Fruit fly (Drosophila melanogaster): ENCODE results near the gene RhoL.

Gene RhoL

DNA sequence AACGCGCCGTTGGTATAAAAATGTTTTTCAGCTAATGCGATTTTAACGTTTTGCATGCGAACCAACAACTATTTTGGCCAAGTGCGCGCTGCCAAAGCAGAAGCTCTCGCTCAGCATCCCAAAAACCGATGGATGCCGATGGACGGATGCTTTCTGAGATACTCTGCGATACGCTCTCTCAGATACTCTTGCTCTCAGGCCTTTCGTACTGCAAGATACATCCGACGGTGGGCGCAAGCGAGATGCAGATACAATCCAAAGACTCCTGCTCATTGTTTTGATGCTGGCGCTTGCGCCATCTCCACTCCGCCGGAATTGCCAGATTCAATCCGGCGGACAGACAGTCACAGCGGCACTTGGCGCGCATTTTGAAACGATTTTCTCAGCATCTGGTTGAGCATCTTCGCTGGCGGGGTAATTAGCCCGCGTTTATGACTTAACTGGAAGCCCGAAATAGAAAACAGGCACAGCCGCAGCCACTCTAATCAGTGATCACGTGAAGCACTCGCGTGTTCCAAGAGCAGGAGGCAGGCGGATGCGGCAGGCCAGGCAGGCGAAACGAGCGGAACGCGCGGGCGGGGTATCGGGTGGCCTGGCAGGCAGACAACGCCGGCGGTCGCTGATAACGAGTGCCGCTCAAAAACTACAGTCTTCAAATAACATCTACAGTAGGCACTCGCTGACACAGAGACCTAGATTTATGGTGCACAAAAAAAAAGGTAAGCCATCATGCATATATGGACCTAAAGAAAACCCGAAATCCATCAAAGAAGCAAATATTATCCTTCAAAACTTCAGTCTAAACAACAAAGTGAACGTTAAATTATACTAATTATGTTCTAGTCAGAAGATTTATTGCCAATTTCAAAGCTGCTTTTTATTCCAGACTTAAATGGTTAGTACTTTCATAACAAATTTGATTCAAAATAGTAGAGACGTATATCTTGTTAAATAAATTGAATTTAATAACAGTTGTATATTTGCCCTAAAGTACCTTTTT lies 8.5 kb downstream of the RhoL start, which contains the start of gene CG16779 (continued):
- TF ChIP-seq Kr (GFP tag; optimal IDR thresholded peaks at IDR 0.05): no peak
- no peak for TF ChIP-seq CG16813 (GFP tag; IDR thresholded peaks at IDR 0.05; ENCODE audit: partially characterized antibody)
- TF ChIP-seq odd (GFP tag; optimal IDR thresholded peaks at IDR 0.05): peak; percentile 11
- no peak for TF ChIP-seq sim (GFP tag; IDR thresholded peaks at IDR 0.05)
- no peak for TF ChIP-seq Spps (tag; optimal IDR thresholded peaks at IDR 0.05)
- TF ChIP-seq lmd (GFP tag; IDR thresholded peaks at IDR 0.05): peak; percentile 33; the same call in 1 of the 2 replicates
- peak; percentile 62 to 63 for TF ChIP-seq Trl (optimal IDR thresholded peaks at IDR 0.05)
- TF ChIP-seq Trl (GFP tag; optimal IDR thresholded peaks at IDR 0.05): no peak
- no peak for TF ChIP-seq z (GFP tag; IDR thresholded peaks at IDR 0.05)
- no peak for TF ChIP-seq CG10147 (GFP tag; optimal IDR thresholded peaks at IDR 0.05)
- TF ChIP-seq Sin3A (optimal IDR thresholded peaks at IDR 0.05): no peak
- TF ChIP-seq CG5953 (GFP tag; IDR thresholded peaks at IDR 0.05): 0 out of 2 replicates have a peak, but pooled peaks have one; percentile 14
- TF ChIP-seq Adf1 (GFP tag; IDR thresholded peaks at IDR 0.05): no peak
- TF ChIP-seq Lim3 (GFP tag; IDR thresholded peaks at IDR 0.05): no peak
- TF ChIP-seq CG4360 (GFP tag; IDR thresholded peaks at IDR 0.05): no peak
- no peak for TF ChIP-seq tna (GFP tag; IDR thresholded peaks at IDR 0.05; ENCODE audit: partially characterized antibody)
- no peak for TF ChIP-seq CG14860 (GFP tag; IDR thresholded peaks at IDR 0.05; ENCODE audit: partially characterized antibody)
- no peak for TF ChIP-seq br (optimal IDR thresholded peaks at IDR 0.05)
- TF ChIP-seq CG17612 (GFP tag; IDR thresholded peaks at IDR 0.05): no peak
- TF ChIP-seq fd96Cb (tag; optimal IDR thresholded peaks at IDR 0.05): peak; percentile 28
- TF ChIP-seq CG12942 (GFP tag; optimal IDR thresholded peaks at IDR 0.05): no peak
- no peak for TF ChIP-seq Vsx1 (GFP tag; optimal IDR thresholded peaks at IDR 0.05)
- TF ChIP-seq CG10462 (GFP tag; optimal IDR thresholded peaks at IDR 0.05): no peak
- peak in 1 of 2 experiments; percentile 44 for TF ChIP-seq Pdp1 (GFP tag; optimal IDR thresholded peaks at IDR 0.05)
- TF ChIP-seq CG14014 (GFP tag; IDR thresholded peaks at IDR 0.05): no peak
- TF ChIP-seq bab2 (GFP tag; optimal IDR thresholded peaks at IDR 0.05): peak; percentile 24
- peak; percentile 59 for TF ChIP-seq CG30403 (GFP tag; optimal IDR thresholded peaks at IDR 0.05)
- no peak for TF ChIP-seq CG31388 (GFP tag; optimal IDR thresholded peaks at IDR 0.05)
- TF ChIP-seq Optix (GFP tag; IDR thresholded peaks at IDR 0.05): no peak
- no peak for TF ChIP-seq YL-1 (GFP tag; optimal IDR thresholded peaks at IDR 0.05)
- no peak for TF ChIP-seq CG6175 (GFP tag; IDR thresholded peaks at IDR 0.05)
- no peak for TF ChIP-seq Aef1 (GFP tag; IDR thresholded peaks at IDR 0.05)
- peak; percentile 4 for TF ChIP-seq Abd-B (GFP tag; optimal IDR thresholded peaks at IDR 0.05)
- no peak for TF ChIP-seq Tbp (GFP tag; optimal IDR thresholded peaks at IDR 0.05)
- no peak for TF ChIP-seq stwl (tag; optimal IDR thresholded peaks at IDR 0.05)
- TF ChIP-seq CG32532 (GFP tag; IDR thresholded peaks at IDR 0.05): no peak
- TF ChIP-seq CG1233 (GFP tag; optimal IDR thresholded peaks at IDR 0.05): peak; percentile 21
- TF ChIP-seq CG3281 (GFP tag; optimal IDR thresholded peaks at IDR 0.05): peak; percentile 35
- no peak for TF ChIP-seq Hey (tag; optimal IDR thresholded peaks at IDR 0.05)
- TF ChIP-seq CG42726 (GFP tag; IDR thresholded peaks at IDR 0.05; ENCODE audit: partially characterized antibody): no peak
- TF ChIP-seq Rx (GFP tag; IDR thresholded peaks at IDR 0.05): no peak
- TF ChIP-seq CG6272 (GFP tag; IDR thresholded peaks at IDR 0.05): no peak
- no peak for TF ChIP-seq maf-S (GFP tag; optimal IDR thresholded peaks at IDR 0.05)
- no peak for TF ChIP-seq MESR4 (GFP tag; optimal IDR thresholded peaks at IDR 0.05)
- TF ChIP-seq CG30020 (tag; optimal IDR thresholded peaks at IDR 0.05): no peak
- TF ChIP-seq Atf6 (GFP tag; IDR thresholded peaks at IDR 0.05): no peak
- no peak for TF ChIP-seq slou (GFP tag; optimal IDR thresholded peaks at IDR 0.05)
- TF ChIP-seq CG2678 (tag; optimal IDR thresholded peaks at IDR 0.05): peak; percentile 74
- peak; percentile 15 for TF ChIP-seq Bteb2 (GFP tag; optimal IDR thresholded peaks at IDR 0.05)
- no peak for TF ChIP-seq Max (GFP tag; optimal IDR thresholded peaks at IDR 0.05)
